Fruit fly (Drosophila melanogaster): ENCODE data around the gene Ttc30.

Ttc30 gene

dm6 chr2L:13145035-13145683 lies 38.6 kb downstream of the Ttc30 start:
- TF ChIP-seq CG17912 (GFP tag; optimal IDR thresholded peaks at IDR 0.05) (no peak), CG14860 (GFP tag; IDR thresholded peaks at IDR 0.05; ENCODE audit: partially characterized antibody) (no peak), ind (GFP tag; optimal IDR thresholded peaks at IDR 0.05) (peak; percentile 83), jumu (GFP tag; optimal IDR thresholded peaks at IDR 0.05) (peak; percentile 49), CG18619 (GFP tag; optimal IDR thresholded peaks at IDR 0.05) (peak; percentile 68), CG18011 (GFP tag; optimal IDR thresholded peaks at IDR 0.05) (peak; percentile 10), Ets97D (GFP tag; optimal IDR thresholded peaks at IDR 0.05) (peak; percentile 19), sens (GFP tag) (peak; percentile 81), CG13894 (tag; optimal IDR thresholded peaks at IDR 0.05) (peak; percentile 71), cas (GFP tag; IDR thresholded peaks at IDR 0.05) (peak; percentile 45; the same call in 1 of the 2 replicates), twi (tag; optimal IDR thresholded peaks at IDR 0.05) (no peak), Lim3 (GFP tag; IDR thresholded peaks at IDR 0.05) (no peak), unpg (GFP tag; optimal IDR thresholded peaks at IDR 0.05) (peak; percentile 84), maf-S (GFP tag; optimal IDR thresholded peaks at IDR 0.05) (peak; percentile 78), CG12155 (GFP tag; optimal IDR thresholded peaks at IDR 0.05) (peak; percentile 66), PHDP (tag; optimal IDR thresholded peaks at IDR 0.05) (peak; percentile 81), grau (tag; optimal IDR thresholded peaks at IDR 0.05) (peak; percentile 85), Poxn (GFP tag; IDR thresholded peaks at IDR 0.05) (peak; percentile 50; the same call in 1 of the 2 replicates), CG13296 (GFP tag; optimal IDR thresholded peaks at IDR 0.05) (peak; percentile 80), otp (GFP tag; IDR thresholded peaks at IDR 0.05) (peak; percentile 57; the same call in 2 of the 3 replicates), disco-r (GFP tag; optimal IDR thresholded peaks at IDR 0.05) (peak; percentile 56), CG2889 (GFP tag; IDR thresholded peaks at IDR 0.05) (0 out of 3 replicates have a peak, but pooled peaks have one; percentile 37), ab (GFP tag; optimal IDR thresholded peaks at IDR 0.05) (no peak), nau (GFP tag; optimal IDR thresholded peaks at IDR 0.05) (peak; percentile 48), CG11723 (GFP tag; optimal IDR thresholded peaks at IDR 0.05) (peak; percentile 35), sd (tag; optimal IDR thresholded peaks at IDR 0.05) (peak; percentile 63), stwl (tag; optimal IDR thresholded peaks at IDR 0.05) (no peak), HHEX (GFP tag; optimal IDR thresholded peaks at IDR 0.05) (peak; percentile 76), Nf-YB (GFP tag; optimal IDR thresholded peaks at IDR 0.05) (peak; percentile 35), slp2 (GFP tag; optimal IDR thresholded peaks at IDR 0.05) (peak; percentile 46), Ets65A (GFP tag) (peak; percentile 87), pum (GFP tag; optimal IDR thresholded peaks at IDR 0.05) (peak; percentile 69), Chrac-16 (GFP tag; optimal IDR thresholded peaks at IDR 0.05) (peak; percentile 37), Kr (GFP tag; optimal IDR thresholded peaks at IDR 0.05) (no peak), CG9876 (GFP tag; optimal IDR thresholded peaks at IDR 0.05) (peak; percentile 12), CG8924 (tag; optimal IDR thresholded peaks at IDR 0.05) (peak; percentile 77), fd96Cb (tag; optimal IDR thresholded peaks at IDR 0.05) (peak; percentile 61), tap (tag; optimal IDR thresholded peaks at IDR 0.05) (peak; percentile 70), Ada2b (GFP tag; IDR thresholded peaks at IDR 0.05) (peak; percentile 81), CG15601 (tag; optimal IDR thresholded peaks at IDR 0.05) (peak; percentile 8), ap (GFP tag; IDR thresholded peaks at IDR 0.05) (peak; percentile 62), trem (tag; optimal IDR thresholded peaks at IDR 0.05) (peak; percentile 3), dati (GFP tag; IDR thresholded peaks at IDR 0.05) (no peak), dmrt11E (tag; optimal IDR thresholded peaks at IDR 0.05) (no peak), slbo (GFP tag; IDR thresholded peaks at IDR 0.05) (peak; percentile 91), H2.0 (GFP tag; IDR thresholded peaks at IDR 0.05) (peak; percentile 67), Hsf (GFP tag; optimal IDR thresholded peaks at IDR 0.05) (peak; percentile 76), HLH54F (GFP tag; optimal IDR thresholded peaks at IDR 0.05) (peak; percentile 70), Drgx (GFP tag; IDR thresholded peaks at IDR 0.05) (peak; percentile 69; the same call in 1 of the 2 replicates), Dip3 (GFP tag; optimal IDR thresholded peaks at IDR 0.05) (peak; percentile 60)

All from whole organism, embryonic.